Worm (Caenorhabditis elegans): Measurements from ENCODE around the gene D1079.1.
"Not testable (repeated sequence)": the region's sequence is repeated elsewhere in the genome, so short reads cannot be mapped to it uniquely, and the experiment has no call there.

The D1079.1 gene

DNA sequence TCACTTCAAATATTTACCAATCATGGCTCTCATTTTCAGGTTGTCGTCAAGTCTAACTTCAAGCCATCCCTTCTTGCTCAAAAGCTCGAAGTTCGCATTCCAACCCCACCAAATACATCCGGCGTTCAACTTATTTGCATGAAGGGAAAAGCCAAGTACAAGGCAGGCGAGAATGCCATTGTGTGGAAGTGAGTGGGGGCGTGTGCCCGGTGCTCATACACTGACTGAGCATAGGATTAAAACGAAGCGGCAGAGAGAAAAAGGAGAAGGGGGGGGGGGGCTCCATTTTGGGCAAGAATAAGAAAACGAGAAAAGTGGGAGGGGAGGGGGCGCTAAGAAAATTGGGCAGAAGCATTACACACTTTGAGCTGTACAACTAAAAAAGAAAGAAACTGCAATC, 11.3 kb upstream of the D1079.1 start:
- TF ChIP-seq nhr-120 (GFP tag; IDR thresholded peaks at IDR 0.05) (no peak), nfya-1 (tag; optimal IDR thresholded peaks at IDR 0.05; ENCODE audit: borderline replicate concordance, insufficient read depth) (no peak), zfh-2 (GFP tag; conservative IDR thresholded peaks at IDR 0.05) (peak; percentile 33; the same call in 1 of the 2 replicates)

DNA sequence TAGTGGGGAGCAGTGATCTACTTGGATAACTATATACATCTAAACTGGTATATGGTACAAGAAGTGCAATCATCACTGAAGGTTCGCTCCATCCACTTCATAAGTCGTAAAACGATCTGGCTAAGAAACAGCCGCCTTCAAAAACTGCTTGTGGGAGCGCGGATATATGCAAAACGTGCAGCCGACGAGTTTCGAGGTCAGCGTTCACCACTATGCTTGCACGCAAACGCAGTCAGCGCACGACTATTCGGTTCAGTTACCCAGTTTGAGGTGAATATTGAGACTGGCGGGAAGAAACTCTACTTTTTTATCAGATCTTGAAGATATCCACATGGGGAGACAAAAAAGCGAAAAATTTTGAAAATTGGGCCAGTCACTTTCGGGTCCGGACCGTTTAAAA, 8.4 kb upstream of the D1079.1 start:
- 0 out of 2 replicates have a peak, but pooled peaks have one; percentile 12 for TF ChIP-seq dox-1 (GFP tag; IDR thresholded peaks at IDR 0.05)
- not testable (repeated sequence) for TF ChIP-seq snpc-4 (GFP tag; optimal IDR thresholded peaks at IDR 0.05)
- TF ChIP-seq snpc-4 (tag; optimal IDR thresholded peaks at IDR 0.05): peak in 2 of 4 experiments; percentile 67 to 75
- peak; percentile 58 for TF ChIP-seq hmg-1.2 (GFP tag; IDR thresholded peaks at IDR 0.05)

- TF ChIP-seq madf-10 (tag; optimal IDR thresholded peaks at IDR 0.05) (peak; percentile 65), ztf-22 (GFP tag; optimal IDR thresholded peaks at IDR 0.05) (no peak), Y53G8AR.9 (GFP tag; conservative IDR thresholded peaks at IDR 0.05) (peak; percentile 58; the same call in 1 of the 2 replicates), zfh-2 (GFP tag; conservative IDR thresholded peaks at IDR 0.05) (no peak), ZK185.1 (tag; optimal IDR thresholded peaks at IDR 0.05; ENCODE audit: poor library complexity, severe bottlenecking) (peak; percentile 68), ceh-27 (GFP tag; optimal IDR thresholded peaks at IDR 0.05) (peak; percentile 57), ccch-3 (GFP tag; optimal IDR thresholded peaks at IDR 0.05) (no peak), F22D6.2 (tag; optimal IDR thresholded peaks at IDR 0.05) (peak; percentile 26), mcd-1 (GFP tag; IDR thresholded peaks at IDR 0.05) (peak; percentile 55), Y56A3A.18 (GFP tag; IDR thresholded peaks at IDR 0.05) (peak; percentile 84), lin-35 (GFP tag; optimal IDR thresholded peaks at IDR 0.05) (peak in 1 of 3 experiments; percentile 73), B0261.1 (tag; optimal IDR thresholded peaks at IDR 0.05) (peak; percentile 22), sea-2 (GFP tag; IDR thresholded peaks at IDR 0.05) (no peak), gei-17 (GFP tag; optimal IDR thresholded peaks at IDR 0.05) (peak; percentile 92), nhr-90 (tag; optimal IDR thresholded peaks at IDR 0.05) (no peak), atf-7 (tag; optimal IDR thresholded peaks at IDR 0.05) (peak; percentile 41), nhr-80 (tag; optimal IDR thresholded peaks at IDR 0.05) (peak; percentile 78), rcor-1 (GFP tag; IDR thresholded peaks at IDR 0.05) (peak; percentile 56), C06A6.2 (GFP tag; conservative IDR thresholded peaks at IDR 0.05) (peak; percentile 45; the same call in 1 of the 2 replicates), ztf-26 (tag; optimal IDR thresholded peaks at IDR 0.05) (peak; percentile 84), nfyb-1 (GFP tag; IDR thresholded peaks at IDR 0.05) (0 out of 2 replicates have a peak, but pooled peaks have one; percentile 42), dpl-1 (GFP tag; optimal IDR thresholded peaks at IDR 0.05) (no peak), tbp1 (GFP tag; optimal IDR thresholded peaks at IDR 0.05) (peak; percentile 62), fkh-3 (tag; optimal IDR thresholded peaks at IDR 0.05) (no peak), lir-1 (GFP tag; conservative IDR thresholded peaks at IDR 0.05) (0 out of 2 replicates have a peak, but pooled peaks have one; percentile 27), Y53F4B.3 (GFP tag; IDR thresholded peaks at IDR 0.05) (no peak), pbrm-1 (GFP tag; IDR thresholded peaks at IDR 0.05) (peak; percentile 50; the same call in 1 of the 2 replicates), lin-40 (tag; optimal IDR thresholded peaks at IDR 0.05) (peak; percentile 92), ets-4 (GFP tag; optimal IDR thresholded peaks at IDR 0.05) (no peak), hmg-20 (GFP tag; IDR thresholded peaks at IDR 0.05) (no peak), tlf-1 (GFP tag; optimal IDR thresholded peaks at IDR 0.05) (peak; percentile 22), attf-3 (GFP tag; conservative IDR thresholded peaks at IDR 0.05) (no peak), chd-7 (tag; optimal IDR thresholded peaks at IDR 0.05) (no peak), lin-54 (GFP tag; optimal IDR thresholded peaks at IDR 0.05) (peak; percentile 54), hlh-26 (GFP tag; conservative IDR thresholded peaks at IDR 0.05) (no peak), F23B12.7 (tag; optimal IDR thresholded peaks at IDR 0.05; ENCODE audit: insufficient read depth) (peak; percentile 76)
Measured at ce11 chrX:4395073-4395850, 7.7 kb upstream of the D1079.1 start.

Data from whole organism, young adult.